Fruit fly (Drosophila melanogaster) whole organism, wandering third instar larva: Measurements from ENCODE around the gene Nepl13.

Source experiments
- Abd-B ChIP-seq: fragments of >200 bp; optimal IDR thresholded peaks from 2 replicates; lab custom pipeline; 2017; ENCODE audit warnings: missing biosample characterization, missing genetic modification characterization
- CG32264 ChIP-seq: fragments of 200-800 bp; sonication (Bioruptor generic); optimal IDR thresholded peaks from 2 replicates; lab custom pipeline; 2016; ENCODE audit warnings: missing biosample characterization, missing genetic modification characterization
- CG9705 ChIP-seq: fragments of 200-800 bp; sonication (Bioruptor generic); optimal IDR thresholded peaks from 2 replicates; lab custom pipeline; 2018; ENCODE audit warnings: missing biosample characterization, mild to moderate bottlenecking, missing genetic modification characterization
- Dfd ChIP-seq: fragments of >200 bp; optimal IDR thresholded peaks from 2 replicates; lab custom pipeline; 2017; ENCODE audit warnings: missing biosample characterization, missing genetic modification characterization
- Dif ChIP-seq: fragments of 200-275, 200-300 bp; sonication (Bioruptor generic); optimal IDR thresholded peaks from 2 replicates; lab custom pipeline; 2018; ENCODE audit warnings: missing biosample characterization, missing genetic modification characterization; ENCODE audit not compliant: partially characterized antibody
- GATAd ChIP-seq: sonication (Bioruptor generic); optimal IDR thresholded peaks from 2 replicates; lab custom pipeline; 2016; ENCODE audit warnings: missing biosample characterization, missing genetic modification characterization
- HLH106 ChIP-seq: fragments of 200-800 bp; optimal IDR thresholded peaks from 3 replicates; lab custom pipeline; 2019; ENCODE audit warnings: missing biosample characterization, mild to moderate bottlenecking, missing genetic modification characterization, moderate library complexity
- Hnf4 ChIP-seq: fragments of 200-800 bp; sonication (Bioruptor generic); optimal IDR thresholded peaks from 2 replicates; lab custom pipeline; 2016; ENCODE audit warnings: missing biosample characterization, mild to moderate bottlenecking, missing genetic modification characterization
- Hr78 ChIP-seq: fragments of >200 bp; optimal IDR thresholded peaks from 2 replicates; lab custom pipeline; 2017; ENCODE audit warnings: missing biosample characterization, missing genetic modification characterization
- Hr83 ChIP-seq: fragments of 200-300 bp; sonication (Bioruptor generic); optimal IDR thresholded peaks from 2 replicates; lab custom pipeline; 2016; ENCODE audit warnings: missing biosample characterization, mild to moderate bottlenecking, missing genetic modification characterization, moderate library complexity; ENCODE audit not compliant: poor library complexity, severe bottlenecking
- Mio ChIP-seq: sonication (Bioruptor generic); optimal IDR thresholded peaks from 2 replicates; lab custom pipeline; 2016; ENCODE audit warnings: missing biosample characterization, missing genetic modification characterization
- N ChIP-seq: fragments of >200 bp; optimal IDR thresholded peaks from 2 replicates; lab custom pipeline; 2018; ENCODE audit warnings: missing biosample characterization, missing external identifiers, missing genetic modification characterization
- OdsH ChIP-seq: fragments of 200-800 bp; sonication (Bioruptor generic); optimal IDR thresholded peaks from 2 replicates; lab custom pipeline; 2016; ENCODE audit warnings: missing biosample characterization, mild to moderate bottlenecking, missing genetic modification characterization
- Rel ChIP-seq, 2 experiments: fragments of 200-800 bp; sonication (Bioruptor generic) in 1 of 2; optimal IDR thresholded peaks; 2 replicates in 1 of 2; 3 replicates in 1 of 2; lab custom pipeline; 2016 to 2019; ENCODE audit warnings: mild to moderate bottlenecking in 2 of 2, missing biosample characterization in 2 of 2, missing genetic modification characterization in 2 of 2, moderate library complexity in 1 of 2
- Sp1 ChIP-seq: fragments of 200-800 bp; sonication (Bioruptor generic); optimal IDR thresholded peaks from 3 replicates; lab custom pipeline; 2019; ENCODE audit warnings: missing biosample characterization, mild to moderate bottlenecking, missing genetic modification characterization, moderate library complexity
- dl ChIP-seq, 2 experiments: fragments of 175-275, 200-275 bp in 1 of 2; fragments of 200-275 bp in 1 of 2; sonication (Bioruptor generic); optimal IDR thresholded peaks; lab custom pipeline; 2018; ENCODE audit warnings: mild to moderate bottlenecking in 2 of 2, missing biosample characterization in 2 of 2, missing genetic modification characterization in 2 of 2, moderate library complexity in 2 of 2; ENCODE audit not compliant: partially characterized antibody in 2 of 2, insufficient read depth in 1 of 2
- dmrt93B ChIP-seq: fragments of 200-800 bp; sonication (Bioruptor generic); optimal IDR thresholded peaks from 2 replicates; lab custom pipeline; 2018; ENCODE audit warnings: missing biosample characterization, mild to moderate bottlenecking, missing genetic modification characterization
- dsf ChIP-seq: sonication (Bioruptor generic); optimal IDR thresholded peaks from 2 replicates; lab custom pipeline; 2016; ENCODE audit warnings: missing biosample characterization, missing genetic modification characterization, borderline replicate concordance
- ey ChIP-seq: fragments of 200-800 bp; sonication (Bioruptor generic); optimal IDR thresholded peaks from 2 replicates; lab custom pipeline; 2016; ENCODE audit warnings: missing biosample characterization, missing genetic modification characterization
- foxo ChIP-seq, 2 experiments: fragments of 200-800 bp; sonication (Bioruptor generic); optimal IDR thresholded peaks; 2 replicates in 1 of 2; 3 replicates in 1 of 2; lab custom pipeline; 2016 to 2017; ENCODE audit warnings: missing biosample characterization in 2 of 2, missing genetic modification characterization in 2 of 2
- fru ChIP-seq: fragments of 200-800 bp; sonication (Bioruptor generic); optimal IDR thresholded peaks from 3 replicates; lab custom pipeline; 2016; ENCODE audit warnings: missing biosample characterization, mild to moderate bottlenecking, missing genetic modification characterization
- h ChIP-seq: fragments of 200-800 bp; sonication (Bioruptor generic); optimal IDR thresholded peaks from 3 replicates; lab custom pipeline; 2016; ENCODE audit warnings: missing biosample characterization, mild to moderate bottlenecking, missing genetic modification characterization
- jim ChIP-seq: fragments of 175-275, 200-325 bp; sonication (Bioruptor generic); optimal IDR thresholded peaks from 2 replicates; lab custom pipeline; 2016; ENCODE audit warnings: missing biosample characterization, mild to moderate bottlenecking, missing genetic modification characterization
- pan ChIP-seq: fragments of >200 bp; optimal IDR thresholded peaks from 2 replicates; lab custom pipeline; 2017
- psq ChIP-seq: fragments of 200-800 bp; sonication (Bioruptor generic); optimal IDR thresholded peaks from 3 replicates; lab custom pipeline; 2017; ENCODE audit warnings: missing biosample characterization, mild to moderate bottlenecking, missing genetic modification characterization, moderate library complexity
- rgr ChIP-seq: fragments of 200-800 bp; sonication (Bioruptor generic); optimal IDR thresholded peaks from 3 replicates; lab custom pipeline; 2016; ENCODE audit warnings: missing biosample characterization, mild to moderate bottlenecking, missing genetic modification characterization
- sage ChIP-seq: fragments of 200-800 bp; sonication (Bioruptor generic); optimal IDR thresholded peaks from 2 replicates; lab custom pipeline; 2016; ENCODE audit warnings: missing biosample characterization, mild to moderate bottlenecking, missing genetic modification characterization
- sv ChIP-seq: fragments of 200-800 bp; sonication (Bioruptor generic); optimal IDR thresholded peaks from 3 replicates; lab custom pipeline; 2016; ENCODE audit warnings: missing biosample characterization, missing genetic modification characterization
- tai ChIP-seq: sonication (Bioruptor generic); optimal IDR thresholded peaks from 2 replicates; lab custom pipeline; 2016; ENCODE audit warnings: missing biosample characterization, missing genetic modification characterization
- usp ChIP-seq: fragments of >200 bp; optimal IDR thresholded peaks from 2 replicates; lab custom pipeline; 2017; ENCODE audit warnings: missing biosample characterization, missing genetic modification characterization

Gene Nepl13

DNA sequence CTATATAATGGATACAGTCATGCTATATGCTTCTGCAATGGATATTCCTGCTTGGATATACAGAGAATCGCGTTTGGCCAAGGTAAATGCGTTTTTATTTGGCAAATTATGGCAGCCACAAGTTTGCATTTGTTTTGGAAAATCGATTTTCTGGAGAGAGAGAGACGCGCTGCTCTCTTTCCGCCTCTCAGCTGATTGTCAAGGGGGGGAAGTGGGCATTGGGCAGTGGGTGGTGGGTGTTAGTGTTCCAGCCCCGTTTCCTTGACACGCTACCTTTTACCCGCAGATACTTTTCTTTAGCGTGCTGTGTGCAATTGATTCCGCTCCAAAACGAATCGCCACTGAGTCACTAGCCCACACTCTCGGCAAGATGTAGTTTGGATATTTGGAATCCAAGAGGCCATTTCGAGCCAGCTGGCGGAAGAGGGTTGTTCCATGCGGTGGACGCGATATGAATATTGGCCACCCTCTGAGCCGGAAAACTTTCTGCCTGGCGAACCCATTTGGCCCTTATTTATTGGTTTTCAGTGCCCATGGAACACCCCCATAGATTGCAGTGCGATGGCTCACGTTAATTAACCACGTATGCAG is 5.6 kb downstream of the Nepl13 start:
- TF ChIP-seq dl (GFP tag; optimal IDR thresholded peaks at IDR 0.05; lab: Kevin White, UChicago; ENCODE audit: insufficient read depth in 1 of 2, partially characterized antibody in 2 of 2) (peak in 1 of 2 experiments; percentile 8), HLH106 (tag; lab: Kevin White, UChicago) (no peak)

dm6 chr3R:22753895-22754774 is 6.7 kb downstream of the Nepl13 start:
- TF ChIP-seq sv (GFP tag; lab: Kevin White, UChicago), result peak; percentile 22
- TF ChIP-seq fru (GFP tag; lab: Kevin White, UChicago), result peak; percentile 6
- TF ChIP-seq h (GFP tag; lab: Kevin White, UChicago), result peak; percentile 22
- no peak for TF ChIP-seq tai
- TF ChIP-seq foxo (GFP tag; optimal IDR thresholded peaks at IDR 0.05; lab: Kevin White, UChicago), result peak in 1 of 2 experiments; percentile 33
- peak; percentile 62 for TF ChIP-seq Dif (GFP tag; lab: Kevin White, UChicago)
- TF ChIP-seq rgr, result peak; percentile 19
- TF ChIP-seq usp, result no peak
- TF ChIP-seq dl (GFP tag; optimal IDR thresholded peaks at IDR 0.05; lab: Kevin White, UChicago; ENCODE audit: insufficient read depth in 1 of 2, partially characterized antibody in 2 of 2), result peak in 1 of 2 experiments; percentile 53
- TF ChIP-seq ey, result peak; percentile 5
- TF ChIP-seq psq, result no peak
- no peak for TF ChIP-seq Rel (GFP tag; optimal IDR thresholded peaks at IDR 0.05; lab: Kevin White, UChicago)
- peak; percentile 83 for TF ChIP-seq Rel (tag; optimal IDR thresholded peaks at IDR 0.05; lab: Kevin White, UChicago)
- no peak for TF ChIP-seq Mio (GFP tag; lab: Kevin White, UChicago)
- no peak for TF ChIP-seq HLH106 (tag; lab: Kevin White, UChicago)

- TF ChIP-seq jim (no peak), Dif (GFP tag; lab: Kevin White, UChicago) (no peak), Rel (GFP tag; optimal IDR thresholded peaks at IDR 0.05; lab: Kevin White, UChicago) (no peak), Rel (tag; optimal IDR thresholded peaks at IDR 0.05; lab: Kevin White, UChicago) (peak; percentile 33), CG9705 (GFP tag; lab: Kevin White, UChicago) (no peak), Hr83 (GFP tag; lab: Kevin White, UChicago) (peak; percentile 6), psq (no peak)
These were observed 7.3 kb downstream of the Nepl13 start for dm6 chr3R:22753600-22753894.

DNA sequence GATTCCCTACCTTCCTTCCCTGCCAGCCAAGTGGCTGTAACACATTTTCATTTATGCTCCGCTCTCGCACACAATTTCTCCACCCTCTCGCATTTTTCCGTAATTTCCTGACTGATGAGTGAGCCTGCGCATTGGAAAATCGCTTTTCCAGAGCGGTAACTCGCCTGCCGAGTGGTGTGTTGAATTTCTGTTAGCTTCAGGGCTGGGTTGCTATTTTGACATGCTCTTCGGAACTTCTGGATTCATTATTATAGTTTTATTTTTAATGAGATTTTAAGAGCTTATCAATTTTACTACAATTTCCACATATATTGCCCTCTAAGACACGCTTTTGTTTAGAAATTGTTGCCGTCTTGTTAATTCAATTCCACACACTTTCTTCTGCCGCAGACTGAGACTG is 7.9 kb downstream of the Nepl13 start:
- no peak for TF ChIP-seq Dif (GFP tag; lab: Kevin White, UChicago)
- no peak for TF ChIP-seq CG32264 (GFP tag; lab: Kevin White, UChicago)
- no peak for TF ChIP-seq Hnf4 (GFP tag; lab: Kevin White, UChicago)
- TF ChIP-seq tai, result no peak
- no peak for TF ChIP-seq ey
- TF ChIP-seq Rel (GFP tag; optimal IDR thresholded peaks at IDR 0.05; lab: Kevin White, UChicago), result no peak
- TF ChIP-seq Rel (tag; optimal IDR thresholded peaks at IDR 0.05; lab: Kevin White, UChicago), result no peak
- TF ChIP-seq GATAd (GFP tag; lab: Kevin White, UChicago), result no peak
- TF ChIP-seq dmrt93B (GFP tag; lab: Kevin White, UChicago), result no peak
- TF ChIP-seq usp, result no peak

dm6 chr3R:22751698-22752097 is 9.2 kb downstream of the Nepl13 start:
- TF ChIP-seq CG9705 (GFP tag; lab: Kevin White, UChicago), result no peak

DNA sequence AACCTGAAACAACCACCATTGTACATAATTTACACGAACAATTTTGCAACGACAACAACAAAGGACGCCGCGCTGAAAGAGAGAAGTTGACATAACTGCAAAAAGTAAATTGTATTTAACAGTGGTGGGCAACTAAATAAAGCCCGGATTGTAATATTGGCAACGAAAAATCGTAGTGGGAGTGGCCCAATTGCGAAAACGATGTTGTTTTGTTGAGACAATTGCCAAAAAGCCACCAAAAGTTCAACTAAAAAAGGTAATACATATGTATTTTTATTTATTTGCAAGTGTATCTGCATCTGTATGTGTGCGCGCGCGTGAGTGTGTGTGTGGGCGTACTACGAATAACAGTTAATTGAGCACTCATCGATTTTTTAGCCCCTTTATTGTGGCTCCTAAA is 9.8 kb downstream of the Nepl13 start:
- TF ChIP-seq rgr (peak; percentile 11), ey (peak; percentile 5), pan (no peak), N (GFP tag; lab: Kevin White, UChicago) (peak; percentile 6), psq (no peak)

- TF ChIP-seq pan (no peak), Sp1 (GFP tag; lab: Kevin White, UChicago) (peak; percentile 83), foxo (GFP tag; optimal IDR thresholded peaks at IDR 0.05; lab: Kevin White, UChicago) (peak; percentile 59 to 90), Dfd (GFP tag; lab: Kevin White, UChicago) (no peak), psq (peak; percentile 64), usp (no peak), Dif (GFP tag; lab: Kevin White, UChicago) (no peak), tai (no peak), Hr78 (GFP tag; lab: Kevin White, UChicago) (no peak), Hr83 (GFP tag; lab: Kevin White, UChicago) (peak; percentile 82), CG32264 (GFP tag; lab: Kevin White, UChicago) (no peak), HLH106 (tag; lab: Kevin White, UChicago) (peak; percentile 86), Mio (GFP tag; lab: Kevin White, UChicago) (no peak), dsf (GFP tag; lab: Kevin White, UChicago) (no peak), CG9705 (GFP tag; lab: Kevin White, UChicago) (peak; percentile 78), rgr (peak; percentile 89), Rel (GFP tag; optimal IDR thresholded peaks at IDR 0.05; lab: Kevin White, UChicago) (no peak), Rel (tag; optimal IDR thresholded peaks at IDR 0.05; lab: Kevin White, UChicago) (peak; percentile 56), fru (GFP tag; lab: Kevin White, UChicago) (peak; percentile 86), sage (GFP tag; lab: Kevin White, UChicago) (no peak), dl (GFP tag; optimal IDR thresholded peaks at IDR 0.05; lab: Kevin White, UChicago; ENCODE audit: insufficient read depth in 1 of 2, partially characterized antibody in 2 of 2) (no peak), dmrt93B (GFP tag; lab: Kevin White, UChicago) (no peak), OdsH (GFP tag; lab: Kevin White, UChicago) (peak; percentile 65), h (GFP tag; lab: Kevin White, UChicago) (peak; percentile 8), Abd-B (GFP tag; lab: Kevin White, UChicago) (no peak)
These were observed 10.3 kb downstream of the Nepl13 start, which contains the start of the genes rumi, CG7029 and Usp12-46 for dm6 chr3R:22750534-22750947. Gene rumi, minus strand, starts transcription at chr3R:22750597. Gene CG7029, plus strand, starts transcription at chr3R:22750901. Gene Usp12-46, plus strand, starts transcription at chr3R:22750901.
